Fruit fly (Drosophila melanogaster) whole organism, embryonic: ENCODE measurements around the gene mRpL19.

Source experiments
- Antp ChIP-seq: fragments of 200-800 bp; sonication (Bioruptor generic); optimal IDR thresholded peaks from 3 replicates; lab custom pipeline; 2016; ENCODE audit warnings: missing biosample characterization, missing genetic modification characterization
- BEAF-32 ChIP-seq: fragments of 200-800 bp; sonication (Bioruptor generic); optimal IDR thresholded peaks from 3 replicates; lab custom pipeline; 2017; ENCODE audit warnings: missing biosample characterization, missing genetic modification characterization, mild to moderate bottlenecking, moderate library complexity, missing genetic modification reagents
- CG10147 ChIP-seq: fragments of 200-800 bp; sonication (Bioruptor generic); optimal IDR thresholded peaks from 2 replicates; lab custom pipeline; 2019; ENCODE audit warnings: missing biosample characterization, mild to moderate bottlenecking, missing genetic modification characterization, moderate library complexity
- CG10654 ChIP-seq: fragments of 200-800 bp; sonication (Bioruptor generic); optimal IDR thresholded peaks from 2 replicates; lab custom pipeline; 2016; ENCODE audit warnings: missing biosample characterization, missing genetic modification characterization
- CG11093 ChIP-seq: fragments of 200-800 bp; sonication (Bioruptor generic); IDR thresholded peaks from 3 replicates; pipeline ENCODE4 v1.3.6; 2022; ENCODE audit warnings: missing biosample characterization, missing genetic modification characterization
- CG11696 ChIP-seq: fragments of 200-800 bp; sonication (Bioruptor generic); IDR thresholded peaks from 2 replicates; pipeline ENCODE4 v1.3.6; 2022; ENCODE audit warnings: missing biosample characterization, missing genetic modification characterization
- CG12155 ChIP-seq: fragments of 200-800 bp; sonication (Bioruptor generic); optimal IDR thresholded peaks from 3 replicates; lab custom pipeline; 2016; ENCODE audit warnings: missing biosample characterization, missing genetic modification characterization
- CG14860 ChIP-seq: fragments of 200-800 bp; sonication (Bioruptor generic); IDR thresholded peaks from 3 replicates; pipeline ENCODE4 v1.3.6; 2022; ENCODE audit warnings: missing biosample characterization, missing genetic modification characterization; ENCODE audit not compliant: partially characterized antibody
- CG15269 ChIP-seq: fragments of 200-800 bp; sonication (Bioruptor generic); optimal IDR thresholded peaks from 2 replicates; lab custom pipeline; 2018; ENCODE audit warnings: missing biosample characterization, mild to moderate bottlenecking, missing genetic modification characterization, moderate library complexity
- CG1529 ChIP-seq: fragments of 200-800 bp; sonication (Bioruptor generic); optimal IDR thresholded peaks from 3 replicates; lab custom pipeline; 2018; ENCODE audit warnings: missing biosample characterization, missing genetic modification characterization
- CG18011 ChIP-seq: fragments of 200-800 bp; sonication (Bioruptor generic); optimal IDR thresholded peaks from 2 replicates; lab custom pipeline; 2017; ENCODE audit warnings: missing biosample characterization, missing genetic modification characterization, mild to moderate bottlenecking, moderate library complexity, missing genotype
- CG18764 ChIP-seq: fragments of 200-800 bp; sonication (Bioruptor generic); optimal IDR thresholded peaks from 3 replicates; lab custom pipeline; 2016; ENCODE audit warnings: missing biosample characterization, missing genetic modification characterization
- CG2116 ChIP-seq: fragments of 200-800 bp; sonication (Bioruptor generic); optimal IDR thresholded peaks from 3 replicates; lab custom pipeline; 2018; ENCODE audit warnings: missing biosample characterization, mild to moderate bottlenecking, missing genetic modification characterization
- CG31224 ChIP-seq: fragments of 200-800 bp; sonication (Bioruptor generic); IDR thresholded peaks from 2 replicates; pipeline ENCODE4 v1.3.6; 2022; ENCODE audit warnings: missing biosample characterization, missing genetic modification characterization
- CG32532 ChIP-seq: fragments of 200-800 bp; sonication (Bioruptor generic); IDR thresholded peaks from 2 replicates; pipeline ENCODE4 v1.3.6; 2022; ENCODE audit warnings: missing biosample characterization, missing genetic modification characterization
- CG34422 ChIP-seq: fragments of 200-800 bp; sonication (Bioruptor generic); IDR thresholded peaks from 3 replicates; pipeline ENCODE4 v1.3.6; 2022; ENCODE audit warnings: missing biosample characterization, missing genetic modification characterization
- CG3847 ChIP-seq: fragments of 200-800 bp; sonication (Bioruptor generic); IDR thresholded peaks from 2 replicates; pipeline ENCODE4 v1.3.6; 2022; ENCODE audit warnings: missing biosample characterization, missing genetic modification characterization
- CG4328 ChIP-seq: fragments of 200-800 bp; sonication (Bioruptor generic); optimal IDR thresholded peaks from 3 replicates; lab custom pipeline; 2017; ENCODE audit warnings: missing biosample characterization, missing genetic modification reagents, missing genetic modification characterization
- CG4404 ChIP-seq: fragments of 200-800 bp; sonication (Bioruptor generic); IDR thresholded peaks from 2 replicates; pipeline ENCODE4 v1.3.6; 2022; ENCODE audit warnings: missing biosample characterization, missing genetic modification characterization
- CG6254 ChIP-seq: fragments of 200-800 bp; sonication (Bioruptor generic); optimal IDR thresholded peaks from 3 replicates; lab custom pipeline; 2017; ENCODE audit warnings: mild to moderate bottlenecking, missing biosample characterization, missing genetic modification reagents, missing genetic modification characterization
- CG7839 ChIP-seq: fragments of 200-800 bp; sonication (Bioruptor generic); optimal IDR thresholded peaks from 3 replicates; lab custom pipeline; 2018; ENCODE audit warnings: missing biosample characterization, mild to moderate bottlenecking, missing genetic modification characterization, moderate library complexity
- CG8944 ChIP-seq: fragments of 200-800 bp; sonication (Bioruptor generic); optimal IDR thresholded peaks from 3 replicates; lab custom pipeline; 2016; ENCODE audit warnings: missing biosample characterization, missing genetic modification characterization
- Camta ChIP-seq: fragments of 200-800 bp; sonication (Bioruptor generic); optimal IDR thresholded peaks from 2 replicates; lab custom pipeline; 2016; ENCODE audit warnings: missing biosample characterization, missing genetic modification characterization
- D19A ChIP-seq: fragments of 200-800 bp; optimal IDR thresholded peaks from 3 replicates; lab custom pipeline; 2019; ENCODE audit warnings: missing biosample characterization, mild to moderate bottlenecking, missing genetic modification characterization, moderate library complexity
- Dad ChIP-seq: fragments of 200-800 bp; sonication (Bioruptor generic); optimal IDR thresholded peaks from 3 replicates; lab custom pipeline; 2016; ENCODE audit warnings: missing biosample characterization, missing genetic modification characterization
- Dref ChIP-seq: fragments of 200-800 bp; sonication (Bioruptor generic); IDR thresholded peaks from 2 replicates; pipeline ENCODE4 v1.3.6; 2022; ENCODE audit warnings: missing biosample characterization, missing genetic modification characterization
- Drgx ChIP-seq: fragments of 200-800 bp; sonication (Bioruptor generic); IDR thresholded peaks from 2 replicates; pipeline ENCODE4 v1.3.6; 2022; ENCODE audit warnings: missing biosample characterization, missing genetic modification characterization
- Ets97D ChIP-seq: fragments of 200-800 bp; sonication (Bioruptor generic); optimal IDR thresholded peaks from 3 replicates; lab custom pipeline; 2016; ENCODE audit warnings: missing biosample characterization, missing genetic modification characterization
- HLHmδ ChIP-seq: fragments of 200-800 bp; sonication (Bioruptor generic); optimal IDR thresholded peaks from 2 replicates; lab custom pipeline; 2018; ENCODE audit warnings: missing biosample characterization, mild to moderate bottlenecking, missing genetic modification characterization, moderate library complexity
- Hey ChIP-seq: fragments of 200-800 bp; sonication (Bioruptor generic); optimal IDR thresholded peaks from 3 replicates; lab custom pipeline; 2018; ENCODE audit warnings: missing biosample characterization, mild to moderate bottlenecking, missing genetic modification characterization
- Jarid2 ChIP-seq: fragments of 200-800 bp; sonication (Bioruptor generic); optimal IDR thresholded peaks from 3 replicates; lab custom pipeline; 2017; ENCODE audit warnings: mild to moderate bottlenecking, missing biosample characterization, missing genetic modification reagents, missing genetic modification characterization
- MESR4 ChIP-seq: fragments of 200-800 bp; sonication (Bioruptor generic); optimal IDR thresholded peaks from 2 replicates; lab custom pipeline; 2018; ENCODE audit warnings: missing biosample characterization, mild to moderate bottlenecking, missing genetic modification characterization, moderate library complexity
- Oli ChIP-seq: fragments of 200-800 bp; sonication (Bioruptor generic); optimal IDR thresholded peaks from 2 replicates; lab custom pipeline; 2018; ENCODE audit warnings: missing biosample characterization, mild to moderate bottlenecking, missing genetic modification characterization, moderate library complexity
- Spps ChIP-seq: fragments of 200-800 bp; sonication (Bioruptor generic); optimal IDR thresholded peaks from 2 replicates; lab custom pipeline; 2018; ENCODE audit warnings: missing biosample characterization, mild to moderate bottlenecking, missing genetic modification characterization
- Taf1 ChIP-seq: fragments of 200-800 bp; sonication (Bioruptor generic); IDR thresholded peaks from 2 replicates; pipeline ENCODE4 v1.3.6; 2022; ENCODE audit warnings: missing biosample characterization, missing genetic modification characterization
- Trl ChIP-seq, 3 experiments: fragments of >200 bp in 2 of 3; fragments of 200-800 bp in 1 of 3; sonication (Bioruptor generic) in 1 of 3; optimal IDR thresholded peaks; 2 replicates in 1 of 3; 3 replicates in 2 of 3; lab custom pipeline; 2016 to 2017; ENCODE audit warnings: missing biosample characterization in 1 of 3, missing genetic modification characterization in 1 of 3
- Xbp1 ChIP-seq: fragments of 200-800 bp; sonication (Bioruptor generic); optimal IDR thresholded peaks from 3 replicates; lab custom pipeline; 2016; ENCODE audit warnings: missing biosample characterization, mild to moderate bottlenecking, missing genetic modification characterization
- Xrp1 ChIP-seq: fragments of 200-800 bp; sonication (Bioruptor generic); IDR thresholded peaks from 2 replicates; pipeline ENCODE4 v1.3.6; 2022; ENCODE audit warnings: missing biosample characterization, missing genetic modification characterization
- bowl ChIP-seq: fragments of 200-800 bp; sonication (Bioruptor generic); IDR thresholded peaks from 2 replicates; pipeline ENCODE4 v1.3.6; 2022; ENCODE audit warnings: missing biosample characterization, missing genetic modification characterization
- lab ChIP-seq: fragments of 200-800 bp; sonication (Bioruptor generic); optimal IDR thresholded peaks from 3 replicates; lab custom pipeline; 2017; ENCODE audit warnings: missing biosample characterization, missing genetic modification characterization, mild to moderate bottlenecking, moderate library complexity, missing genetic modification reagents
- maf-S ChIP-seq: fragments of 200-800 bp; sonication (Bioruptor generic); optimal IDR thresholded peaks from 2 replicates; lab custom pipeline; 2016; ENCODE audit warnings: missing biosample characterization, missing genetic modification characterization
- onecut ChIP-seq: fragments of 200-800 bp; sonication (Bioruptor generic); IDR thresholded peaks from 2 replicates; pipeline ENCODE4 v1.3.6; 2022; ENCODE audit warnings: missing biosample characterization, missing genetic modification characterization
- pho ChIP-seq: fragments of 200-800 bp; sonication (Bioruptor generic); optimal IDR thresholded peaks from 2 replicates; lab custom pipeline; 2016; ENCODE audit warnings: missing biosample characterization, missing genetic modification characterization
- pros ChIP-seq: fragments of 200-800 bp; sonication (Bioruptor generic); optimal IDR thresholded peaks from 3 replicates; lab custom pipeline; 2019; ENCODE audit warnings: missing biosample characterization, mild to moderate bottlenecking, missing genetic modification characterization, moderate library complexity
- repo ChIP-seq: fragments of 200-800 bp; sonication (Bioruptor generic); optimal IDR thresholded peaks from 2 replicates; lab custom pipeline; 2016; ENCODE audit warnings: missing biosample characterization, missing genetic modification characterization
- rib ChIP-seq: fragments of 200-800 bp; sonication (Bioruptor generic); IDR thresholded peaks from 2 replicates; pipeline ENCODE4 v1.3.6; 2022; ENCODE audit warnings: missing biosample characterization, missing genetic modification characterization
- ro ChIP-seq: fragments of 200-800 bp; sonication (Bioruptor generic); IDR thresholded peaks from 2 replicates; pipeline ENCODE4 v1.3.6; 2022; ENCODE audit warnings: missing biosample characterization, missing genetic modification characterization
- shn ChIP-seq: fragments of 200-800 bp; sonication (Bioruptor generic); optimal IDR thresholded peaks from 3 replicates; lab custom pipeline; 2016; ENCODE audit warnings: missing biosample characterization, missing genetic modification characterization
- sug ChIP-seq: fragments of 200-800 bp; optimal IDR thresholded peaks from 2 replicates; lab custom pipeline; 2019; ENCODE audit warnings: missing biosample characterization, mild to moderate bottlenecking, missing genetic modification characterization, moderate library complexity
- toy ChIP-seq: fragments of 200-800 bp; sonication (Bioruptor generic); IDR thresholded peaks from 2 replicates; pipeline ENCODE4 v1.3.6; 2022; ENCODE audit warnings: missing biosample characterization, missing genetic modification characterization
- vfl ChIP-seq: fragments of 200-800 bp; sonication (Bioruptor generic); optimal IDR thresholded peaks from 2 replicates; lab custom pipeline; 2016; ENCODE audit warnings: missing biosample characterization, missing genetic modification characterization

The mRpL19 gene

DNA sequence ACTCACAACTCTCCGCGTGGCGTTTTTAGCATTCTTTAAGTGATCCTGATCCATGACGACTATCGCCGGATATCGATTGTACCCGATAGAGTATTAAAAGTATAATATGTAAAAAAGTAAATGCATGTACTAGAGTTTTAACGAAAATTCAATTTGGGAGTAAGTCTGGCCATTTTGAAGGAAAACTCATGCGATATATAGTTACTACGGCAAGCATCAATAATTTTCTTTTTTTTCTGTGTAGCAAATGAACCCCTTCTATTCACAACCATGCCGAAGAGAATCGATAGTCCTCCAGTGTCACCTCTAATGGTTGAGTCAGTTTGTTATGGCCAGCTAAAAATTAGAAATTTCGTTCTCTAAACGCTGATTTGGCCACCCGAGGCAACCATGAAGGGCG, 21.2 kb upstream of the mRpL19 start, which contains the start of the genes Sys1 and Dhod (continued):
- TF ChIP-seq Camta (GFP tag; lab: Kevin White, UChicago) = peak; percentile 28
- TF ChIP-seq CG11093 (GFP tag; lab: Robert Waterston, UW) = 0 out of 3 replicates have a peak, but pooled peaks have one; percentile 40
- TF ChIP-seq CG4328 (GFP tag; lab: Kevin White, UChicago) = no peak
- no peak for TF ChIP-seq CG1529
- peak; percentile 72 for TF ChIP-seq CG14860 (GFP tag; lab: Robert Waterston, UW)
- TF ChIP-seq CG7839 = peak; percentile 59
- peak; percentile 62 for TF ChIP-seq CG8944 (GFP tag; lab: Kevin White, UChicago)
- peak; percentile 76 for TF ChIP-seq Xbp1 (GFP tag; lab: Kevin White, UChicago)
- TF ChIP-seq MESR4 (GFP tag; lab: Kevin White, UChicago) = peak; percentile 56
- TF ChIP-seq shn (GFP tag; lab: Kevin White, UChicago) = peak; percentile 49
- no peak for TF ChIP-seq Hey (tag; lab: Kevin White, UChicago)
- peak; percentile 65 for TF ChIP-seq CG10147 (GFP tag; lab: Kevin White, UChicago)
- TF ChIP-seq CG12155 = peak; percentile 62
- peak; percentile 68 for TF ChIP-seq Dref (GFP tag; lab: Robert Waterston, UW)
- peak; percentile 69 for TF ChIP-seq Xrp1 (GFP tag; lab: Robert Waterston, UW)
- TF ChIP-seq onecut (GFP tag; lab: Robert Waterston, UW) = peak; percentile 44
- peak; percentile 54; the same call in 1 of the 2 replicates for TF ChIP-seq CG31224 (GFP tag; lab: Robert Waterston, UW)
- TF ChIP-seq CG15269 = peak; percentile 64
- TF ChIP-seq CG34422 (GFP tag; lab: Robert Waterston, UW) = peak; percentile 85; the same call in 2 of the 3 replicates
- peak; percentile 45 for TF ChIP-seq D19A
- TF ChIP-seq ro = no peak
- peak; percentile 33 for TF ChIP-seq CG18764 (GFP tag; lab: Kevin White, UChicago)
- no peak for TF ChIP-seq CG11696 (GFP tag; lab: Robert Waterston, UW)
- no peak for TF ChIP-seq toy
- TF ChIP-seq Spps (tag; lab: Kevin White, UChicago) = peak; percentile 15
- peak; percentile 70 for TF ChIP-seq lab
- TF ChIP-seq Taf1 (GFP tag; lab: Robert Waterston, UW) = peak; percentile 33; the same call in 1 of the 2 replicates
- TF ChIP-seq rib (GFP tag; lab: Robert Waterston, UW) = no peak
- peak; percentile 86 for TF ChIP-seq BEAF-32
- peak; percentile 76 for TF ChIP-seq CG32532 (GFP tag; lab: Robert Waterston, UW)
- peak; percentile 23 for TF ChIP-seq repo (GFP tag; lab: Kevin White, UChicago)
- peak; percentile 67 for TF ChIP-seq Drgx (GFP tag; lab: Robert Waterston, UW)
- no peak for TF ChIP-seq Jarid2 (GFP tag; lab: Kevin White, UChicago)
- TF ChIP-seq Ets97D (GFP tag; lab: Kevin White, UChicago) = peak; percentile 57
- peak; percentile 47 for TF ChIP-seq CG10654 (GFP tag; lab: Kevin White, UChicago)
- no peak for TF ChIP-seq Trl (optimal IDR thresholded peaks at IDR 0.05; lab: Kevin White, UChicago)
- TF ChIP-seq Trl (GFP tag; optimal IDR thresholded peaks at IDR 0.05; lab: Kevin White, UChicago) = peak; percentile 70
- TF ChIP-seq Oli (tag; lab: Kevin White, UChicago) = no peak
- TF ChIP-seq CG2116 (GFP tag; lab: Kevin White, UChicago) = peak; percentile 81
- TF ChIP-seq CG6254 (GFP tag; lab: Kevin White, UChicago) = peak; percentile 12
- TF ChIP-seq bowl (GFP tag; lab: Robert Waterston, UW) = no peak
- peak; percentile 68 for TF ChIP-seq sug
- no peak for TF ChIP-seq pros (GFP tag; lab: Kevin White, UChicago)
- TF ChIP-seq maf-S (GFP tag; lab: Kevin White, UChicago) = peak; percentile 67
- peak; percentile 45; the same call in 1 of the 2 replicates for TF ChIP-seq CG4404 (GFP tag; lab: Robert Waterston, UW)
- peak; percentile 60 for TF ChIP-seq CG18011
- TF ChIP-seq HLHmδ (GFP tag; lab: Kevin White, UChicago) = no peak
- TF ChIP-seq CG3847 (GFP tag; lab: Robert Waterston, UW) = peak; percentile 63
- peak; percentile 60 for TF ChIP-seq pho
- TF ChIP-seq Dad (GFP tag; lab: Kevin White, UChicago) = peak; percentile 62
- TF ChIP-seq vfl (GFP tag; lab: Kevin White, UChicago) = peak; percentile 63
- peak; percentile 75 for TF ChIP-seq Antp (GFP tag; lab: Kevin White, UChicago)
